Fruit fly (Drosophila melanogaster) whole organism, embryonic: ENCODE data around the gene Lamtor4.

Experiments
- Atf3 ChIP-seq: fragments of 200-800 bp; sonication (Bioruptor generic); optimal IDR thresholded peaks from 3 replicates; lab custom pipeline; 2016; ENCODE audit warnings: missing biosample characterization, missing genetic modification characterization
- Bgb ChIP-seq: fragments of 200-800 bp; sonication (Bioruptor generic); IDR thresholded peaks from 2 replicates; pipeline ENCODE4 v1.3.6; 2022; ENCODE audit warnings: missing biosample characterization, missing genetic modification characterization; ENCODE audit not compliant: partially characterized antibody
- CG10565 ChIP-seq: fragments of 200-800 bp; sonication (Bioruptor generic); optimal IDR thresholded peaks from 3 replicates; lab custom pipeline; 2016; ENCODE audit warnings: missing biosample characterization, mild to moderate bottlenecking, missing genetic modification characterization
- CG11093 ChIP-seq: fragments of 200-800 bp; sonication (Bioruptor generic); IDR thresholded peaks from 3 replicates; pipeline ENCODE4 v1.3.6; 2022; ENCODE audit warnings: missing biosample characterization, missing genetic modification characterization
- CG11696 ChIP-seq: fragments of 200-800 bp; sonication (Bioruptor generic); IDR thresholded peaks from 2 replicates; pipeline ENCODE4 v1.3.6; 2022; ENCODE audit warnings: missing biosample characterization, missing genetic modification characterization
- CG12744 ChIP-seq: fragments of 200-800 bp; sonication (Bioruptor generic); optimal IDR thresholded peaks from 2 replicates; lab custom pipeline; 2016; ENCODE audit warnings: missing biosample characterization, missing genetic modification characterization
- CG14965 ChIP-seq: fragments of 200-800 bp; sonication (Bioruptor generic); optimal IDR thresholded peaks from 2 replicates; lab custom pipeline; 2016; ENCODE audit warnings: missing biosample characterization, missing genetic modification characterization, borderline replicate concordance
- CG15479 ChIP-seq: fragments of 200-800 bp; sonication (Bioruptor generic); optimal IDR thresholded peaks from 3 replicates; lab custom pipeline; 2019; ENCODE audit warnings: missing biosample characterization, mild to moderate bottlenecking, missing genetic modification characterization, moderate library complexity
- CG15514 ChIP-seq: fragments of 200-800 bp; sonication (Bioruptor generic); optimal IDR thresholded peaks from 3 replicates; lab custom pipeline; 2017; ENCODE audit warnings: missing biosample characterization, missing genetic modification characterization, mild to moderate bottlenecking, moderate library complexity, missing genetic modification reagents
- CG17802 ChIP-seq: fragments of 200-800 bp; sonication (Bioruptor generic); optimal IDR thresholded peaks from 2 replicates; lab custom pipeline; 2018; ENCODE audit warnings: missing biosample characterization, mild to moderate bottlenecking, missing genetic modification characterization, moderate library complexity
- CG18599 ChIP-seq: fragments of 200-800 bp; sonication (Bioruptor generic); optimal IDR thresholded peaks from 3 replicates; lab custom pipeline; 2017; ENCODE audit warnings: missing biosample characterization, missing genetic modification characterization, mild to moderate bottlenecking, moderate library complexity, missing genetic modification reagents
- CG2712 ChIP-seq: fragments of 200-800 bp; optimal IDR thresholded peaks from 3 replicates; lab custom pipeline; 2019; ENCODE audit warnings: missing biosample characterization, mild to moderate bottlenecking, missing genetic modification characterization, moderate library complexity
- CG3065 ChIP-seq: fragments of 200-800 bp; sonication (Bioruptor generic); optimal IDR thresholded peaks from 2 replicates; lab custom pipeline; 2016; ENCODE audit warnings: missing biosample characterization, missing genetic modification characterization
- CG31224 ChIP-seq: fragments of 200-800 bp; sonication (Bioruptor generic); IDR thresholded peaks from 2 replicates; pipeline ENCODE4 v1.3.6; 2022; ENCODE audit warnings: missing biosample characterization, missing genetic modification characterization
- CG33557 ChIP-seq: fragments of 200-800 bp; sonication (Bioruptor generic); optimal IDR thresholded peaks from 2 replicates; lab custom pipeline; 2019; ENCODE audit warnings: missing biosample characterization, mild to moderate bottlenecking, missing genetic modification characterization, moderate library complexity
- CG4730 ChIP-seq: fragments of 200-800 bp; sonication (Bioruptor generic); IDR thresholded peaks from 2 replicates; pipeline ENCODE4 v1.3.6; 2022; ENCODE audit warnings: missing biosample characterization, missing genetic modification characterization
- CG7786 ChIP-seq: fragments of 200-800 bp; sonication (Bioruptor generic); optimal IDR thresholded peaks from 2 replicates; lab custom pipeline; 2016; ENCODE audit warnings: missing biosample characterization, missing genetic modification characterization
- CG8359 ChIP-seq: fragments of 200-800 bp; sonication (Bioruptor generic); optimal IDR thresholded peaks from 2 replicates; lab custom pipeline; 2017; ENCODE audit warnings: missing biosample characterization, mild to moderate bottlenecking, missing genetic modification characterization, borderline replicate concordance
- Dip2 ChIP-seq: fragments of 200-800 bp; sonication (Bioruptor generic); IDR thresholded peaks from 2 replicates; pipeline ENCODE4 v1.3.6; 2022; ENCODE audit warnings: missing biosample characterization, missing genetic modification characterization
- Elba2 ChIP-seq: fragments of 200-800 bp; sonication (Bioruptor generic); optimal IDR thresholded peaks from 3 replicates; lab custom pipeline; 2016; ENCODE audit warnings: missing biosample characterization, missing genetic modification characterization
- Gug ChIP-seq: fragments of 200-800 bp; sonication (Bioruptor generic); IDR thresholded peaks from 4 replicates; pipeline ENCODE4 v1.3.6; 2022; ENCODE audit warnings: missing biosample characterization, missing genetic modification characterization
- HmgD ChIP-seq: fragments of 200-800 bp; sonication (Bioruptor generic); optimal IDR thresholded peaks from 3 replicates; lab custom pipeline; 2016; ENCODE audit warnings: missing biosample characterization, missing genetic modification characterization
- Hmr ChIP-seq: fragments of 200-800 bp; sonication (Bioruptor generic); optimal IDR thresholded peaks from 3 replicates; lab custom pipeline; 2017; ENCODE audit warnings: mild to moderate bottlenecking, missing biosample characterization, missing genetic modification reagents, missing genetic modification characterization
- Hr39 ChIP-seq: fragments of >200 bp; optimal IDR thresholded peaks from 2 replicates; lab custom pipeline; 2017
- NK7.1 ChIP-seq: fragments of 200-800 bp; sonication (Bioruptor generic); optimal IDR thresholded peaks from 3 replicates; lab custom pipeline; 2016; ENCODE audit warnings: missing biosample characterization, missing genetic modification characterization
- Nf-YA ChIP-seq: fragments of 200-800 bp; sonication (Bioruptor generic); IDR thresholded peaks from 2 replicates; pipeline ENCODE4 v1.3.6; 2022; ENCODE audit warnings: missing biosample characterization, missing genetic modification characterization
- Optix ChIP-seq: fragments of 200-800 bp; sonication (Bioruptor generic); IDR thresholded peaks from 3 replicates; pipeline ENCODE4 v1.3.6; 2022; ENCODE audit warnings: missing biosample characterization, missing genetic modification characterization
- Rx ChIP-seq: fragments of 200-800 bp; sonication (Bioruptor generic); IDR thresholded peaks from 2 replicates; pipeline ENCODE4 v1.3.6; 2022; ENCODE audit warnings: missing biosample characterization, missing genetic modification characterization
- Spps ChIP-seq: fragments of 200-800 bp; sonication (Bioruptor generic); optimal IDR thresholded peaks from 2 replicates; lab custom pipeline; 2018; ENCODE audit warnings: missing biosample characterization, mild to moderate bottlenecking, missing genetic modification characterization
- amos ChIP-seq: fragments of 200-800 bp; sonication (Bioruptor generic); IDR thresholded peaks from 2 replicates; pipeline ENCODE4 v1.3.6; 2022; ENCODE audit warnings: missing biosample characterization, missing genetic modification characterization; ENCODE audit not compliant: partially characterized antibody
- br ChIP-seq: fragments of >200 bp; optimal IDR thresholded peaks from 2 replicates; lab custom pipeline; 2017
- chm ChIP-seq: fragments of 200-800 bp; sonication (Bioruptor generic); IDR thresholded peaks from 2 replicates; pipeline ENCODE4 v1.3.6; 2022; ENCODE audit warnings: missing biosample characterization, missing genetic modification characterization
- corto ChIP-seq: fragments of 200-800 bp; sonication (Bioruptor generic); optimal IDR thresholded peaks from 2 replicates; lab custom pipeline; 2016; ENCODE audit warnings: missing biosample characterization, mild to moderate bottlenecking, missing genetic modification characterization, moderate library complexity
- crc ChIP-seq: fragments of 200-800 bp; sonication (Bioruptor generic); optimal IDR thresholded peaks from 2 replicates; lab custom pipeline; 2016; ENCODE audit warnings: missing biosample characterization, missing genetic modification characterization
- crp ChIP-seq, 2 experiments: fragments of 200-800 bp; sonication (Bioruptor generic); optimal IDR thresholded peaks; 2 replicates in 1 of 2; 3 replicates in 1 of 2; lab custom pipeline; 2017; ENCODE audit warnings: missing biosample characterization in 2 of 2, missing genetic modification characterization in 2 of 2, mild to moderate bottlenecking in 1 of 2, moderate library complexity in 1 of 2
- disco-r ChIP-seq: fragments of 200-800 bp; sonication (Bioruptor generic); optimal IDR thresholded peaks from 2 replicates; lab custom pipeline; 2016; ENCODE audit warnings: missing biosample characterization, missing genetic modification characterization
- ems ChIP-seq: fragments of 200-800 bp; sonication (Bioruptor generic); optimal IDR thresholded peaks from 3 replicates; lab custom pipeline; 2016; ENCODE audit warnings: missing biosample characterization, missing genetic modification characterization
- grau ChIP-seq: fragments of 200-800 bp; optimal IDR thresholded peaks from 3 replicates; lab custom pipeline; 2019; ENCODE audit warnings: missing biosample characterization, mild to moderate bottlenecking, missing genetic modification characterization, moderate library complexity
- her ChIP-seq: fragments of 200-800 bp; sonication (Bioruptor generic); optimal IDR thresholded peaks from 2 replicates; lab custom pipeline; 2016; ENCODE audit warnings: missing biosample characterization, missing genetic modification characterization
- ind ChIP-seq: fragments of 200-800 bp; sonication (Bioruptor generic); optimal IDR thresholded peaks from 3 replicates; lab custom pipeline; 2016; ENCODE audit warnings: missing biosample characterization, missing genetic modification characterization
- inv ChIP-seq: fragments of 200-800 bp; sonication (Bioruptor generic); IDR thresholded peaks from 2 replicates; pipeline ENCODE4 v1.3.6; 2022; ENCODE audit warnings: missing biosample characterization, missing genetic modification characterization; ENCODE audit not compliant: partially characterized antibody
- jing ChIP-seq: fragments of 200-800 bp; sonication (Bioruptor generic); optimal IDR thresholded peaks from 2 replicates; lab custom pipeline; 2018; ENCODE audit warnings: missing biosample characterization, mild to moderate bottlenecking, missing genetic modification characterization
- kay ChIP-seq: fragments of 200-800 bp; sonication (Bioruptor generic); optimal IDR thresholded peaks from 2 replicates; lab custom pipeline; 2016; ENCODE audit warnings: missing biosample characterization, missing genetic modification characterization
- mld ChIP-seq: fragments of 200-800 bp; sonication (Bioruptor generic); IDR thresholded peaks from 3 replicates; pipeline ENCODE4 v1.3.6; 2022; ENCODE audit warnings: missing biosample characterization, missing genetic modification characterization; ENCODE audit not compliant: partially characterized antibody
- nau ChIP-seq: fragments of 200-800 bp; sonication (Bioruptor generic); optimal IDR thresholded peaks from 3 replicates; lab custom pipeline; 2017; ENCODE audit warnings: missing biosample characterization, mild to moderate bottlenecking, missing genetic modification characterization, missing genetic modification reagents
- scrt ChIP-seq: fragments of 200-800 bp; sonication (Bioruptor generic); optimal IDR thresholded peaks from 2 replicates; lab custom pipeline; 2018; ENCODE audit warnings: missing biosample characterization, mild to moderate bottlenecking, missing genetic modification characterization, moderate library complexity
- sd ChIP-seq: fragments of 200-800 bp; sonication (Bioruptor generic); optimal IDR thresholded peaks from 3 replicates; lab custom pipeline; 2018; ENCODE audit warnings: missing biosample characterization, mild to moderate bottlenecking, missing genetic modification characterization, moderate library complexity
- wek ChIP-seq: fragments of 200-800 bp; sonication (Bioruptor generic); optimal IDR thresholded peaks from 3 replicates; lab custom pipeline; 2018; ENCODE audit warnings: missing biosample characterization, mild to moderate bottlenecking, missing genetic modification characterization, moderate library complexity
- wor ChIP-seq: fragments of 200-800 bp; sonication (Bioruptor generic); IDR thresholded peaks from 2 replicates; pipeline ENCODE4 v1.3.6; 2022; ENCODE audit warnings: missing biosample characterization, missing genetic modification characterization

Lamtor4 gene

dm6 chr3L:3862504-3863380, 34.0 kb upstream of the Lamtor4 start (continued):
- peak; percentile 73 for TF ChIP-seq Atf3 (GFP tag; lab: Kevin White, UChicago)
- TF ChIP-seq Spps: peak; percentile 1
- TF ChIP-seq her (GFP tag; lab: Kevin White, UChicago): no peak
- no peak for TF ChIP-seq wek (GFP tag; lab: Kevin White, UChicago)
- TF ChIP-seq grau: peak; percentile 72
- no peak for TF ChIP-seq CG15514
- TF ChIP-seq ems (GFP tag; lab: Kevin White, UChicago): no peak
- peak; percentile 84 for TF ChIP-seq CG2712
- TF ChIP-seq disco-r: no peak
- no peak for TF ChIP-seq amos (GFP tag; lab: Robert Waterston, UW)
- TF ChIP-seq CG10565 (GFP tag; lab: Kevin White, UChicago): peak; percentile 39
- peak; percentile 31; the same call in 1 of the 3 replicates for TF ChIP-seq Optix
- peak; percentile 71 for TF ChIP-seq jing
- TF ChIP-seq crp (GFP tag; optimal IDR thresholded peaks at IDR 0.05; lab: Kevin White, UChicago): no peak
- no peak for TF ChIP-seq br (lab: Kevin White, UChicago)
- peak; percentile 32 for TF ChIP-seq kay (GFP tag; lab: Kevin White, UChicago)
- no peak for TF ChIP-seq Gug (GFP tag; lab: Robert Waterston, UW)
- peak; percentile 23 for TF ChIP-seq CG12744 (GFP tag; lab: Kevin White, UChicago)
- TF ChIP-seq corto (GFP tag; lab: Kevin White, UChicago): no peak
- no peak for TF ChIP-seq CG11696
- no peak for TF ChIP-seq scrt (GFP tag; lab: Kevin White, UChicago)
- no peak for TF ChIP-seq CG4730 (GFP tag; lab: Robert Waterston, UW)
- TF ChIP-seq CG8359 (GFP tag; lab: Kevin White, UChicago): peak; percentile 43
- peak; percentile 60 for TF ChIP-seq CG7786 (GFP tag; lab: Kevin White, UChicago)
- no peak for TF ChIP-seq Nf-YA
- no peak for TF ChIP-seq NK7.1 (GFP tag; lab: Kevin White, UChicago)
- TF ChIP-seq nau (GFP tag; lab: Kevin White, UChicago): peak; percentile 48
- TF ChIP-seq CG15479 (GFP tag; lab: Kevin White, UChicago): no peak
- TF ChIP-seq Elba2 (GFP tag; lab: Kevin White, UChicago): no peak
- no peak for TF ChIP-seq crc (GFP tag; lab: Kevin White, UChicago)
- TF ChIP-seq inv (GFP tag; lab: Robert Waterston, UW): no peak
- TF ChIP-seq HmgD (GFP tag; lab: Kevin White, UChicago): no peak
- TF ChIP-seq CG31224 (GFP tag; lab: Robert Waterston, UW): no peak
- TF ChIP-seq wor (GFP tag; lab: Robert Waterston, UW): 0 out of 2 replicates have a peak, but pooled peaks have one; percentile 19
- TF ChIP-seq Rx (GFP tag; lab: Robert Waterston, UW): no peak
- TF ChIP-seq Dip2: no peak
- peak; percentile 32 for TF ChIP-seq CG3065 (GFP tag; lab: Kevin White, UChicago)
- TF ChIP-seq CG14965: peak; percentile 62
- 0 out of 3 replicates have a peak, but pooled peaks have one; percentile 28 for TF ChIP-seq CG11093 (GFP tag; lab: Robert Waterston, UW)
- TF ChIP-seq Hmr (GFP tag; lab: Kevin White, UChicago): no peak
- TF ChIP-seq CG18599 (GFP tag; lab: Kevin White, UChicago): peak; percentile 52
- TF ChIP-seq ind: peak; percentile 43
- TF ChIP-seq Bgb (GFP tag; lab: Robert Waterston, UW): no peak
- TF ChIP-seq sd: peak; percentile 4
- TF ChIP-seq mld (GFP tag; lab: Robert Waterston, UW): no peak
- peak; percentile 71; the same call in 1 of the 2 replicates for TF ChIP-seq chm (GFP tag; lab: Robert Waterston, UW)
- peak; percentile 79 for TF ChIP-seq CG33557 (GFP tag; lab: Kevin White, UChicago)
- no peak for TF ChIP-seq CG17802 (tag; lab: Kevin White, UChicago)
- no peak for TF ChIP-seq Hr39 (lab: Kevin White, UChicago)
